Worm (Caenorhabditis elegans): Measurements from ENCODE around the gene ttr-25.

Gene ttr-25

ce11 chrV:18579684-18580083 lies 23.2 kb downstream of the ttr-25 start, which contains the start of gene Y51A2D.13:
Gene Y51A2D.13 (minus strand): TSS chrV:18579784.
- TF ChIP-seq skn-1 (tag; optimal IDR thresholded peaks at IDR 0.05) (no peak), lin-39 (tag; optimal IDR thresholded peaks at IDR 0.05) (no peak), lin-38 (GFP tag; IDR thresholded peaks at IDR 0.05) (no peak), nhr-42 (GFP tag; IDR thresholded peaks at IDR 0.05) (no peak), hlh-11 (tag; optimal IDR thresholded peaks at IDR 0.05) (no peak), hlh-30 (tag; optimal IDR thresholded peaks at IDR 0.05; ENCODE audit: insufficient read depth) (no peak), cey-2 (tag; optimal IDR thresholded peaks at IDR 0.05; ENCODE audit: borderline replicate concordance, insufficient read depth) (no peak), tra-1 (GFP tag; IDR thresholded peaks at IDR 0.05) (no peak)

ce11 chrV:18581393-18582113 lies 25.0 kb downstream of the ttr-25 start:
- TF ChIP-seq nhr-11 (tag; optimal IDR thresholded peaks at IDR 0.05) = peak; percentile 59
- TF ChIP-seq unc-62 (GFP tag; optimal IDR thresholded peaks at IDR 0.05 in 1 of 2) = peak in 1 of 2 experiments; percentile 72
- TF ChIP-seq unc-62 (tag; optimal IDR thresholded peaks at IDR 0.05) = no peak
- no peak for TF ChIP-seq lin-38 (GFP tag; IDR thresholded peaks at IDR 0.05)
- TF ChIP-seq set-16 (GFP tag; IDR thresholded peaks at IDR 0.05) = no peak
- no peak for TF ChIP-seq ceh-32 (tag; optimal IDR thresholded peaks at IDR 0.05; ENCODE audit: poor library complexity)
- 0 out of 2 replicates have a peak, but pooled peaks have one; percentile 13 for TF ChIP-seq ceh-20 (GFP tag; IDR thresholded peaks at IDR 0.05)
- no peak for TF ChIP-seq jun-1 (tag; optimal IDR thresholded peaks at IDR 0.05)
- no peak for TF ChIP-seq zfp-2 (tag; optimal IDR thresholded peaks at IDR 0.05)
- TF ChIP-seq hlh-30 (tag; optimal IDR thresholded peaks at IDR 0.05; ENCODE audit: insufficient read depth) = peak; percentile 19
- TF ChIP-seq spr-1 (tag; optimal IDR thresholded peaks at IDR 0.05) = no peak
- TF ChIP-seq daf-19 (GFP tag; conservative IDR thresholded peaks at IDR 0.05) = no peak
- no peak for TF ChIP-seq dmd-6 (GFP tag; IDR thresholded peaks at IDR 0.05)
- TF ChIP-seq lir-3 (tag; optimal IDR thresholded peaks at IDR 0.05) = no peak
- no peak for TF ChIP-seq ZK546.5 (tag; optimal IDR thresholded peaks at IDR 0.05)
- TF ChIP-seq zip-11 (GFP tag; IDR thresholded peaks at IDR 0.05) = no peak
- no peak for TF ChIP-seq nhr-111 (GFP tag; optimal IDR thresholded peaks at IDR 0.05)
- no peak for TF ChIP-seq mxl-2 (GFP tag; conservative IDR thresholded peaks at IDR 0.05)
- no peak for TF ChIP-seq tag-97 (GFP tag; IDR thresholded peaks at IDR 0.05)
- TF ChIP-seq R02D3.7 (tag; optimal IDR thresholded peaks at IDR 0.05) = no peak
- no peak for TF ChIP-seq mxl-3 (GFP tag; optimal IDR thresholded peaks at IDR 0.05)
- no peak for TF ChIP-seq D1046.2 (GFP tag; IDR thresholded peaks at IDR 0.05)
- no peak for TF ChIP-seq hif-1 (tag; optimal IDR thresholded peaks at IDR 0.05)
- no peak for TF ChIP-seq madf-5 (GFP tag; IDR thresholded peaks at IDR 0.05)
- TF ChIP-seq skn-1 (tag; optimal IDR thresholded peaks at IDR 0.05) = no peak
- no peak for TF ChIP-seq tra-1 (GFP tag; IDR thresholded peaks at IDR 0.05)
- TF ChIP-seq ceh-44 (GFP tag; IDR thresholded peaks at IDR 0.05) = no peak
- no peak for TF ChIP-seq vab-7 (GFP tag; IDR thresholded peaks at IDR 0.05)
- TF ChIP-seq daf-16 (GFP tag; optimal IDR thresholded peaks at IDR 0.05) = peak in 1 of 2 experiments; percentile 48
- TF ChIP-seq daf-16 (tag; optimal IDR thresholded peaks at IDR 0.05) = no peak
- no peak for TF ChIP-seq nhr-6 (tag; optimal IDR thresholded peaks at IDR 0.05)

- no peak for TF ChIP-seq nhr-237 (tag; optimal IDR thresholded peaks at IDR 0.05)
- TF ChIP-seq ceh-62 (tag; optimal IDR thresholded peaks at IDR 0.05) = no peak
- no peak for TF ChIP-seq mxl-3 (GFP tag; optimal IDR thresholded peaks at IDR 0.05)
- no peak for TF ChIP-seq fos-1 (tag; optimal IDR thresholded peaks at IDR 0.05)
- no peak for TF ChIP-seq lin-38 (GFP tag; IDR thresholded peaks at IDR 0.05)
- TF ChIP-seq mdl-1 (tag; optimal IDR thresholded peaks at IDR 0.05) = no peak
- TF ChIP-seq attf-4 (tag; optimal IDR thresholded peaks at IDR 0.05) = no peak
- no peak for TF ChIP-seq T26A8.4 (GFP tag; IDR thresholded peaks at IDR 0.05)
- TF ChIP-seq nhr-42 (GFP tag; IDR thresholded peaks at IDR 0.05) = no peak
- TF ChIP-seq ztf-7 (tag; optimal IDR thresholded peaks at IDR 0.05) = no peak
- TF ChIP-seq lin-15B (tag; optimal IDR thresholded peaks at IDR 0.05) = no peak
Measured at ce11 chrV:18582358-18582757, 25.8 kb downstream of the ttr-25 start, which contains the start of gene txt-14. Gene txt-14 (plus strand): TSS chrV:18582658.

All from whole organism, L4 larva.